Worm (Caenorhabditis elegans) whole organism, dauer: ENCODE data around the gene sma-1.

Source experiments
- unc-62 ChIP-seq: sonication (generic microtip); optimal IDR thresholded peaks from 2 replicates; lab custom pipeline; 2017; ENCODE audit warnings: missing biosample characterization, missing genetic modification reagents, missing genetic modification characterization

Gene sma-1

DNA sequence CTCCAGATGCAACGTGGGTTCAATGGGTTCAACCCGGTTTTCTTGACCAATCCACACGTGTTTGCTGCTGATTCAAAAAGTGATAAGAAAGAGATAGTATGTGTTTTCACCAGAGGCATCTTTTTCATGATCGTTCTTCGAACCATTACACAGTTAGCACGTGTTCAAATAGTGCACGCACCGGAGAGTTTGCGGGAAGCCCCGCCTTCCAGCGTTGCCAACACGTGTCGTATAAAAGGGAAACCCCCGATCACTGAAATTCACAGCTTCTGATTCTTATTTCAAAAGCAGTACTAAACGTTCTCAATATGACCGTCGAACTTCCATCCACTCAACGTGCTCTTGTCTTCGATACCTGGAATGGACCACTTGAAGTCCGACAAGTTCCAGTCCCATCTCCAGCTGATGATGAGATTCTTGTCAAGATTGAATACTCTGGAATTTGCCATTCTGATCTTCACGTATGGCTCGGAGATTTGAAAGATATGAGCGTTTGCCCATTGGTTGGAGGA is 11.2 kb upstream of the sma-1 start, which contains the start of gene adh-1:
adh-1 (plus strand) TSS at position 261 of the 512 bp plus-strand sequence.
- no peak for TF ChIP-seq unc-62 (GFP tag; lab: Kevin White, UChicago)

DNA sequence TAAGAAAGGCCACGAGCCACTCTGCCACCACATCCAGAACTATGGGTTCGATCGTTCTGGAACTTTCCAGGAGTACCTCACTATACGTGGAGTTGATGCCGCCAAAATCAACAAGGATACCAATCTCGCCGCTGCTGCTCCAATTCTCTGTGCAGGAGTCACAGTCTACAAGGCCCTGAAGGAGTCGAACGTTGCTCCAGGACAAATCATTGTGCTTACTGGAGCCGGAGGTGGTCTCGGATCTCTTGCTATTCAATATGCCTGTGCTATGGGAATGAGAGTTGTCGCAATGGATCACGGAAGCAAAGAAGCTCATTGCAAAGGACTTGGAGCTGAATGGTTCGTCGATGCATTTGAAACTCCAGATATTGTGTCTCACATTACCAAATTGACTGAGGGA is 10.6 kb upstream of the sma-1 start:
- TF ChIP-seq unc-62 (GFP tag; lab: Kevin White, UChicago), result no peak

DNA sequence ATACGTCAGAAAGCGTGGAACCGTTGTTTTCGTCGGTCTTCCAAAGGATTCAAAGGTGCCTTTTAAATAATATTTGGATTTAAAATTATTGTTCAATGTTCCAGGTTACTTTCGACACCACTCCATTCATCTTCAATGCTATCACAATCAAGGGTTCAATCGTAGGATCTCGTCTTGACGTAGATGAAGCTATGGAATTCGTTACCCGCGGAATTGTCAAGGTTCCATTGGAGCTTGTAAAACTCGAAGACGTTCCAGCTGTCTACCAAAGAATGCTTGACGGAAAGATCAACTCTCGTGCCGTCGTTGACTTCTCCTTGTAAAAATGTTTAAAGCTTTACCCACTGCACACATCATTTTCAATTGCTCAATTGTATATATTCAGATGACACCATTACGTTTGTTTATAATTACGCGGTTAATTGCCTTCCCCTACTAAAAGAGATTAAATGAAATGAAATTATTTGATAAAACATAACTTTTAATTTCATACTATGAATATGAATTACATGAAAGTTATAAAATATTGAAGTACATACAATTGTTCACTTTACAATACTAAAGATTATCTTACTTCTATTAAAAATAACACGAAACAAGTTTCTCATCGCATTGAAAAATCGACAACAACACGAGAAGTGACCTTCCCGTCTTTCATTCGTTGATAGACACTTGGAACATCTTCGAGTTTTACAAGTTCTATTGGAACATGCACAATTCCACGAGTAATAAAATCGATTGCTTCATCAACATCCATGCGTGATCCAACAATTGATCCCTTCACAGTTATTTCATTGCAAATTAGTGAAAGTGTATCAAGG is 9.9 kb upstream of the sma-1 start:
- TF ChIP-seq unc-62 (GFP tag; lab: Kevin White, UChicago), result no peak

DNA sequence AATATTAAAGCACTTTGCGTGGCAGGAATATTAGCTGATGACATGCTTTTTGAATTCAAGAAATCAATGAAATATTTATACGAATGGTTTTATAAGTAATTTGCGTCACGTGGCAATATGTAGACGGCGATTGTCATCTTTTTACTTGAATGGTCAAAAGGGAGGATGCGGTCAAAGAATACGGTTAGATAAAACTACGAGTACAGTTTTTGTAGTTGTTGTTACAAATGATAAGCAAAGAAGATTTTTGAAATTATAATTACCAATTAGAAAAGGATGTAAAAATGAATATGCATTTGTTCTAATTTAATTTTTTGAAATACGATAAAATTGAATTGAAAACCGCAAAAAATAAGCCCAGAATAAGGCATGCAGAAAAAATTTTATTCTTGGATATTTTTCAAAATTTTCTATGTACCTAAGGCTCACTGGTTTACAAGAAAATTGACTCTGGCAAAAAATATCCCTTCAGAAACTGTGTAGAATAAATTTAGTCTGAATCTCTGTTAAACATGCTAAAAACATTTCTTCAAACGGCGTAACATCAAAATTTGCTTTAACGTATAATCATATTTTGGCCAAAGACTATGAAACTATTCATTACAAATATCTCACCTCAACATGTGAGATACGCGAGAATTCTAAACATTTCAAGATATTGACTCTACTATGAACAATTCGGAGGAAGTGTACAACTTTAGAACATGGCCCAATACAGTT is 7.9 kb upstream of the sma-1 start, which contains the start of the genes sodh-2 and srx-76:
sodh-2 (minus strand) TSS at position 101 of the 720 bp plus-strand sequence.
srx-76 (plus strand) TSS at position 670 of the 720 bp plus-strand sequence.
- TF ChIP-seq unc-62 (GFP tag; lab: Kevin White, UChicago), result no peak

- TF ChIP-seq unc-62 (GFP tag; lab: Kevin White, UChicago), result no peak
These were observed 5.3 kb upstream of the sma-1 start, which contains the start of gene K12G11.6 for ce11 chrV:11893975-11894374. TSS of gene K12G11.6 (plus strand) at chrV:11894331.

DNA sequence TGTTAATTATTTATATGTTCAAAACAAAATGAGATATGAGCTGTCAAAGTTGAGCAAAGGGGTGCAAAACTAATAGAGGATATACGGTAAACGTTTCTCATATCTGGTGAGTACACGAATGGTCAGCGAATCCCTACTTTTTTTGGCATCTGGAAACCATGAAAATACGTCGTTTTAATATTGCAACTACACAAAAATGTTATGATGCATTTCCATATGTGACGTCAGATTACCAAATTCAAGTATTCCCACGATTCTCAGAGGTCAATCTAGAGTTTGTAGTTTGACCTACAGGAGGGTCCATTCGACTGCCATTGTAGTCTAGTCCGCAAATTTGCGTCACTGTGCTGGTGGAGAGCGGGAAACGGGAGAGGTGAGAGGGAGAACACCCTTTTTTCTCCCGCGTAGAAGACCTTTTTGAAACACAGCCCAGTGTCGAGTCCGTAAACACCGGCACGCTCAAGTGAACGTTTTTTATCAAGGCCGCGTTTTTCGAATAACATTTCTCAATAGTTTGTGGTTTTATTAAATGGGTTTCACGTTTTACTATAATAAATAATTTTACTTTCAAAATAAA is 2.8 kb upstream of the sma-1 start:
- no peak for TF ChIP-seq unc-62 (GFP tag; lab: Kevin White, UChicago)

DNA sequence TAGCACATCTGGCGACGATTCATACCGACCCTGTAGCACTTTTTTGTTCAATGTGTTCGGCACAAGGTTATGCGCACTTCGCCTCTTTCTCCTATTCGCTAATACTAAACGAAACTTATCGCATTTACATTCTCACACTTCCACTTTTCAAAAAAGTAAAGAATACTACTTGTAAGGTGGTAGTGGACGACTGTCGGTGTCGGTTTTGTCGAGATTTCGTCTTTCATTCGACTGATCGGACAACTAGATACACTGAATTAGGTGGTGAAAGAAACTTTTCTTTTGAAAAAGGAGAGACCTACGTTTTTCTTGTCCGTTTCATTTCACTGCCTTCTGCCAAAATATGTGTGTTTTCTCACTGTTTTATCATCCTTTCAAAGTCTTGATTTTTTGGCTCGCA is 1.6 kb upstream of the sma-1 start:
- TF ChIP-seq unc-62 (GFP tag; lab: Kevin White, UChicago), result no peak

DNA sequence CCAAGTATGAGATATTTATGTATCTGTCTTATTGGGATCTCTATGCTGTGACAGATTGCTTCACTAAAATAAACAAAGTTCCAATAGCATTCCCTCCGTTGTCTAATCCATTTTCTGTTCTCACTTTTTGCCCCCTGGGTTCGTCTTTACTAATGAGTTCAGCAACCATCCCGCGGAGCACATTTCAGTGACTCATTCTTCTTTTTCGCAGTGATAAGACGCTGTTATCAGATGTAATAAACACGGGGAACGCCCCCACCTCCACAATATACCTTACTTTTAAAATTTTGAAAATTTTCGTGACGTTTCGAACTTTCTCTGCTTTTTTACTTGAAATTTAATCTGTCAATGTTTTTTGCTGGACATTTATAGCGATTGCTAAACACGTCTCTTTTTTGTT is 878 bp downstream of the sma-1 start:
- no peak for TF ChIP-seq unc-62 (GFP tag; lab: Kevin White, UChicago)

ce11 chrV:11901260-11901659 is 2.0 kb downstream of the sma-1 start:
- no peak for TF ChIP-seq unc-62 (GFP tag; lab: Kevin White, UChicago)

DNA sequence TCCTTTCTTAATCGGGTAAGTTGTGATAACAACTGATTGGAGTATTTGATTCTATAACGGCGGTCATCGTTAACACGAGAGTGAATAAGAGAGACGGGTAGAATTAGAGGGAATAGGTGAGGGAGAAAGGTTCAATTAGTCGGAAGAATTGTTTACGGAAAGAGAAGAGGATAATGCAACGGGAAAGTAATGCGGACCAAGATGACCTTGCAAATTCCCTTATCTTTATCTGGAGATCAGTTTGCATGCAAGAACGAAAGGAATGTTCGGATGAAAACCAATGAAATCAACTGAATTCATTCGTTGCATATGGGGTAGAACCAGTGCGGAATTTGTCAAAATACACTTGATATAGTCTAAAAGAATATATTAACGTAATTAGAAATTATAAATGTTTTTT is 2.9 kb downstream of the sma-1 start:
- TF ChIP-seq unc-62 (GFP tag; lab: Kevin White, UChicago), result no peak

ce11 chrV:11905977-11906376 is 6.7 kb downstream of the sma-1 start:
- TF ChIP-seq unc-62 (GFP tag; lab: Kevin White, UChicago), result no peak

DNA sequence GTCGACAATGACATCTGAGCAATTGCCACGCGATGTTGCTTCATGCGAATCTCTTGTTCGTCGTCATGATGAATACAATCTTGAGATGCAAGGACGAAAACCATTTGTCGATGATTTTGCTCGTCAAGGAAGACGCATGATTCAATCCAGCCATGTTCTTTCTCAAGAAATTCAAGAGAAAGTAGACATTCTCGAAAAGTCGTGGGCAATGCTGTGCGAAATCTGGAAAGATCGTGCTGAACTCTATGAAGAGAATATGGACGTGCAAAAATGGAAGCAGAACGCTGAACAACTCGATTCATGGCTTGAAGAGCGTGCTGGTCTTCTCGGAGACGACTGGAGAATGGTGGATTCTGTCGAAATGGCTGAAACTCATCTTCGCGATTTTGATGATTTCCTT is 14.0 kb downstream of the sma-1 start:
- TF ChIP-seq unc-62 (GFP tag; lab: Kevin White, UChicago), result no peak

ce11 chrV:11917186-11917585 is 17.9 kb downstream of the sma-1 start, which contains the start of gene R31.2:
TSS of gene R31.2 (plus strand) at chrV:11917573.
- TF ChIP-seq unc-62 (GFP tag; lab: Kevin White, UChicago), result no peak

DNA sequence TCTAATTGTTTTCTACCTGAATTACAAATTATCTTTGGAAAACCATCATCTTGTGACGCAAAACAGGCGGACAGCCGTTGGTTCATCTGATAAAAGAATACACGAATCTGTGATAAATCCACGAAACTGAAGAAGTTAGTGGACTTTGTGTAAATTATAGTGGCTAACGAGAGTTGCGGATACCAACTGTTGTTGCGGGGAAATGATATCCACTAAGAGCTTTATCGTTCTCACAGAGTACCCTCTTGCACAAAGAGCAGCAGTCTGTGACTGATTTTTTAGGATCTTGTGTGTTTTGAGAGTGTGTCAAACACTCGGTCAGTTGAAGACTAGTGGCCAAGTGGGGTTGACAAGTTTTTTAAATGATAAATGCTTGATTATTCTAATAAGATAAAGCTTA is 20.4 kb downstream of the sma-1 start:
- TF ChIP-seq unc-62 (GFP tag; lab: Kevin White, UChicago), result no peak

DNA sequence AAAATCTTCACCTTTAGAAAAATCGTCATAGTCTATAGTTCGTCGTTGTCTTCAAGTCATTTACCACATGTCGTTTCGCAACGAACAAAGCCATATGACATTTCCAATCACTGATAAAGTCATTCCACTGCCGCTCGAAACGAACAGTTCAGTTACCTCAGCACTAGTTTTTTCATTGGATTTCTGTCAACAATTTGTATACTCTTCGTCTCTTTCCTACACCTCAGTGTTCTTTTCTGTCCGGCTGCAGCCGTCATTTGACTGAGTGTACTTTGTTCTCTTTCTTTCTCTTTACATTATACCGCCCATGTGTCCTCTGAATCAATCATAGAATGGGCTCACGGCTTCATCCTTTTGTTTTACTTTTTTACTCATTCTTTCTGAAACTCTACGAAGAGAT is 22.0 kb downstream of the sma-1 start:
- TF ChIP-seq unc-62 (GFP tag; lab: Kevin White, UChicago), result no peak
